Worm (Caenorhabditis elegans) whole organism, mixed stage, embryonic: ENCODE measurements around the gene col-145.

Experiments
- blmp-1 ChIP-seq: fragments of 150-350 bp; optimal IDR thresholded peaks from 2 replicates; lab custom pipeline; 2014; ENCODE audit warnings: missing biosample characterization, missing genetic modification characterization
- lin-13 ChIP-seq: fragments of 150-350 bp; optimal IDR thresholded peaks from 2 replicates; lab custom pipeline; 2014; ENCODE audit warnings: missing biosample characterization, missing genetic modification characterization
- lin-32 ChIP-seq: fragments of 200-800 bp; sonication (Bioruptor generic); optimal IDR thresholded peaks from 2 replicates; lab custom pipeline; 2018; ENCODE audit warnings: mild to moderate bottlenecking, missing genetic modification characterization, missing compliant biosample characterization
- lsy-2 ChIP-seq: fragments of 150-350 bp; optimal IDR thresholded peaks from 2 replicates; lab custom pipeline; 2014; ENCODE audit warnings: missing biosample characterization, missing genetic modification characterization
- mep-1 ChIP-seq: fragments of 150-350 bp; optimal IDR thresholded peaks from 2 replicates; lab custom pipeline; 2017; ENCODE audit warnings: missing biosample characterization, missing genetic modification reagents, missing genetic modification characterization, inconsistent platforms
- nhr-12 ChIP-seq: fragments of 150-350 bp; optimal IDR thresholded peaks from 2 replicates; lab custom pipeline; 2014; ENCODE audit warnings: missing biosample characterization, missing genetic modification characterization
- nhr-2 ChIP-seq: fragments of 150-350 bp; optimal IDR thresholded peaks from 2 replicates; lab custom pipeline; 2014; ENCODE audit warnings: missing biosample characterization, missing genetic modification characterization
- nhr-237 ChIP-seq: fragments of 150-350 bp; optimal IDR thresholded peaks from 2 replicates; lab custom pipeline; 2014; ENCODE audit warnings: missing biosample characterization, missing genetic modification characterization
- nhr-28 ChIP-seq: fragments of 150-350 bp; optimal IDR thresholded peaks from 2 replicates; lab custom pipeline; 2014; ENCODE audit warnings: missing biosample characterization, missing genetic modification characterization
- pha-4 ChIP-seq: fragments of 150-350 bp; optimal IDR thresholded peaks from 2 replicates; lab custom pipeline; 2018; ENCODE audit warnings: missing biosample characterization, missing genetic modification reagents, missing genetic modification characterization
- snpc-4 ChIP-seq: fragments of 150-350 bp; optimal IDR thresholded peaks from 2 replicates; lab custom pipeline; 2014; ENCODE audit warnings: missing biosample characterization, missing genetic modification characterization
- sptf-1 ChIP-seq: sonication (generic microtip); optimal IDR thresholded peaks from 2 replicates; lab custom pipeline; 2017; ENCODE audit warnings: mild to moderate bottlenecking, missing genetic modification characterization, moderate library complexity, missing compliant biosample characterization
- unc-39 ChIP-seq: fragments of 150-350 bp; optimal IDR thresholded peaks from 2 replicates; lab custom pipeline; 2014; ENCODE audit warnings: missing biosample characterization, missing genetic modification characterization
- zip-8 ChIP-seq: fragments of 150-350 bp; optimal IDR thresholded peaks from 2 replicates; lab custom pipeline; 2014; ENCODE audit warnings: missing biosample characterization, missing genetic modification characterization

DNA sequence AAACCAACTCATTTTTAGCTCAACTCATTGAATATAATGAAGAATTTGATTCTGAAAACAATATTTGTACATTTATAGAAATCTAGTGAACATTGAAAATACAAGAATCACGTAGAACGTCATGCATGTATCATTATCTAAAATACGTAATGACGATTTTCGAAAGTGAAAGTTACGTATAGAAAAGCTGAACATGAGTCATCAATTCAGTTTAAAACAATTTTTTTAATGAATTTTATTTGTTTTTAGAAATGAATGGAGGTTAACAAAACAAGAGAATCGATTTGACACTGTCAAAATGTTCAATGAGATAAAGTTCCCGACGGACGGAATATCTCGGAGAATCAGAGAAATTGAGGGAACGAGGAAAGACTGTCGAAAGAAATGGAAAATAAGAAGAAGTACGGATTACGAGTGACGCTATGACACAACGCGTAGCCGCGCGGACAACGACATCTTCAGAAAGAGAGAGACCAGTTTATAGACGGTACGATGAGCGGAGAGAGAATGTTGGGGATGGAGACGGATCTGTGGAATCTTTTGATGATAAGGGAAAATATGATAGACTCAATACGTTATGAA, 19.0 kb upstream of the col-145 start, which contains the start of gene ptr-1:
- TF ChIP-seq snpc-4 (tag; lab: Kevin White, UChicago) (no peak), blmp-1 (peak; percentile 32), zip-8 (tag; lab: Kevin White, UChicago) (no peak), lin-13 (tag; lab: Kevin White, UChicago) (no peak), sptf-1 (tag; lab: Kevin White, UChicago) (no peak), unc-39 (tag; lab: Kevin White, UChicago) (no peak), nhr-2 (no peak), nhr-28 (tag; lab: Kevin White, UChicago) (no peak), mep-1 (tag; lab: Kevin White, UChicago) (no peak), nhr-237 (tag; lab: Kevin White, UChicago) (no peak), lin-32 (GFP tag; lab: Kevin White, UChicago) (no peak), pha-4 (no peak), nhr-12 (tag; lab: Kevin White, UChicago) (no peak), lsy-2 (tag; lab: Kevin White, UChicago) (no peak)
